Worm (Caenorhabditis elegans) whole organism, mixed stage, embryonic: Measurements from ENCODE around the gene Y9C9A.5.

Experiments used
- ceh-43 ChIP-seq: fragments of 200-800 bp; sonication (Bioruptor generic); optimal IDR thresholded peaks from 2 replicates; lab custom pipeline; 2018; ENCODE audit warnings: mild to moderate bottlenecking, missing genetic modification characterization, moderate library complexity, missing compliant biosample characterization
- ces-1 ChIP-seq: fragments of 150-350 bp; optimal IDR thresholded peaks from 2 replicates; lab custom pipeline; 2014; ENCODE audit warnings: missing biosample characterization, missing genetic modification reagents, missing genetic modification characterization
- elt-1 ChIP-seq: sonication (generic microtip); optimal IDR thresholded peaks from 2 replicates; lab custom pipeline; 2017; ENCODE audit warnings: missing genetic modification characterization, mild to moderate bottlenecking, missing compliant biosample characterization, antibody characterized with exemption, moderate library complexity, borderline replicate concordance; ENCODE audit not compliant: insufficient read depth
- elt-3 ChIP-seq: fragments of 150-350 bp; optimal IDR thresholded peaks from 2 replicates; lab custom pipeline; 2014; ENCODE audit warnings: missing biosample characterization, missing genetic modification characterization
- mab-5 ChIP-seq: fragments of 150-350 bp; optimal IDR thresholded peaks from 2 replicates; lab custom pipeline; 2014; ENCODE audit warnings: missing biosample characterization, missing genetic modification characterization
- mep-1 ChIP-seq: fragments of 150-350 bp; optimal IDR thresholded peaks from 2 replicates; lab custom pipeline; 2017; ENCODE audit warnings: missing biosample characterization, missing genetic modification reagents, missing genetic modification characterization, inconsistent platforms
- nhr-237 ChIP-seq: fragments of 150-350 bp; optimal IDR thresholded peaks from 2 replicates; lab custom pipeline; 2014; ENCODE audit warnings: missing biosample characterization, missing genetic modification characterization
- nhr-28 ChIP-seq: fragments of 150-350 bp; optimal IDR thresholded peaks from 2 replicates; lab custom pipeline; 2014; ENCODE audit warnings: missing biosample characterization, missing genetic modification characterization
- nhr-76 ChIP-seq: sonication (generic microtip); optimal IDR thresholded peaks from 2 replicates; lab custom pipeline; 2017; ENCODE audit warnings: missing biosample characterization, missing genetic modification characterization
- snpc-4 ChIP-seq: fragments of 150-350 bp; optimal IDR thresholded peaks from 2 replicates; lab custom pipeline; 2014; ENCODE audit warnings: missing biosample characterization, missing genetic modification characterization
- ztf-11 ChIP-seq: fragments of 150-350 bp; optimal IDR thresholded peaks from 2 replicates; lab custom pipeline; 2014; ENCODE audit warnings: missing biosample characterization, missing genetic modification characterization

ce11 chrIV:4930754-4931322 is 10.9 kb upstream of the Y9C9A.5 start:
- TF ChIP-seq mep-1 (tag; lab: Kevin White, UChicago) (no peak), nhr-28 (no peak), elt-1 (no peak), ces-1 (GFP tag; lab: Kevin White, UChicago) (no peak), ceh-43 (GFP tag; lab: Kevin White, UChicago) (no peak), ztf-11 (no peak), nhr-76 (tag; lab: Kevin White, UChicago) (no peak), mab-5 (tag; lab: Kevin White, UChicago) (no peak), elt-3 (no peak), snpc-4 (tag; lab: Kevin White, UChicago) (no peak), nhr-237 (no peak)
